Fruit fly (Drosophila melanogaster): ENCODE measurements around the gene CG15741.
A peak's percentile ranks its signal among the peaks of the same experiment; 100 is the strongest.

dm6 chrX:11806196-11806595 lies 31.6 kb downstream of the CG15741 start:
- TF ChIP-seq Ets21C (GFP tag; optimal IDR thresholded peaks at IDR 0.05) (no peak), CG6854 (GFP tag; optimal IDR thresholded peaks at IDR 0.05) (peak; percentile 19), CG7368 (GFP tag; optimal IDR thresholded peaks at IDR 0.05) (no peak)

Measured in whole organism, prepupa.